Fruit fly (Drosophila melanogaster) whole organism, embryonic: ENCODE results near the gene CG32040.

ENCODE experiments used
- Aef1 ChIP-seq: fragments of 200-800 bp; sonication (Bioruptor generic); IDR thresholded peaks from 3 replicates; pipeline ENCODE4 v1.3.6; 2022; ENCODE audit warnings: missing biosample characterization, missing genetic modification characterization
- Atf3 ChIP-seq: fragments of 200-800 bp; sonication (Bioruptor generic); optimal IDR thresholded peaks from 3 replicates; lab custom pipeline; 2016; ENCODE audit warnings: missing biosample characterization, missing genetic modification characterization
- Atf6 ChIP-seq: fragments of 200-800 bp; sonication (Bioruptor generic); IDR thresholded peaks from 2 replicates; pipeline ENCODE4 v1.3.6; 2022; ENCODE audit warnings: missing biosample characterization, missing genetic modification characterization
- BEAF-32 ChIP-seq: fragments of 200-800 bp; sonication (Bioruptor generic); optimal IDR thresholded peaks from 3 replicates; lab custom pipeline; 2017; ENCODE audit warnings: missing biosample characterization, missing genetic modification characterization, mild to moderate bottlenecking, moderate library complexity, missing genetic modification reagents
- Bdp1 ChIP-seq: fragments of 200-800 bp; sonication (Bioruptor generic); optimal IDR thresholded peaks from 3 replicates; lab custom pipeline; 2016; ENCODE audit warnings: missing biosample characterization, missing genetic modification characterization
- Bteb2 ChIP-seq: fragments of 200-800 bp; sonication (Bioruptor generic); optimal IDR thresholded peaks from 2 replicates; lab custom pipeline; 2016; ENCODE audit warnings: missing biosample characterization, missing genetic modification characterization
- CG10274 ChIP-seq: fragments of 200-800 bp; sonication (Bioruptor generic); optimal IDR thresholded peaks from 3 replicates; lab custom pipeline; 2017; ENCODE audit warnings: missing biosample characterization, mild to moderate bottlenecking, missing genetic modification characterization
- CG11696 ChIP-seq: fragments of 200-800 bp; sonication (Bioruptor generic); IDR thresholded peaks from 2 replicates; pipeline ENCODE4 v1.3.6; 2022; ENCODE audit warnings: missing biosample characterization, missing genetic modification characterization
- CG14667 ChIP-seq: fragments of 200-800 bp; sonication (Bioruptor generic); IDR thresholded peaks from 2 replicates; pipeline ENCODE4 v1.3.6; 2022; ENCODE audit warnings: missing biosample characterization, missing genetic modification characterization
- CG15696 ChIP-seq: fragments of 200-800 bp; sonication (Bioruptor generic); optimal IDR thresholded peaks from 2 replicates; lab custom pipeline; 2019; ENCODE audit warnings: missing biosample characterization, mild to moderate bottlenecking, missing genetic modification characterization, moderate library complexity
- CG18619 ChIP-seq: fragments of 200-800 bp; sonication (Bioruptor generic); optimal IDR thresholded peaks from 3 replicates; lab custom pipeline; 2017; ENCODE audit warnings: missing biosample characterization, mild to moderate bottlenecking, missing genetic modification characterization
- CG30020 ChIP-seq: fragments of 200-800 bp; optimal IDR thresholded peaks from 2 replicates; lab custom pipeline; 2019; ENCODE audit warnings: missing biosample characterization, mild to moderate bottlenecking, missing genetic modification characterization, moderate library complexity
- CG31224 ChIP-seq: fragments of 200-800 bp; sonication (Bioruptor generic); IDR thresholded peaks from 2 replicates; pipeline ENCODE4 v1.3.6; 2022; ENCODE audit warnings: missing biosample characterization, missing genetic modification characterization
- CG33213 ChIP-seq: fragments of 200-800 bp; sonication (Bioruptor generic); optimal IDR thresholded peaks from 3 replicates; lab custom pipeline; 2016; ENCODE audit warnings: missing biosample characterization, missing genetic modification characterization
- CG33557 ChIP-seq: fragments of 200-800 bp; sonication (Bioruptor generic); optimal IDR thresholded peaks from 2 replicates; lab custom pipeline; 2019; ENCODE audit warnings: missing biosample characterization, mild to moderate bottlenecking, missing genetic modification characterization, moderate library complexity
- CG34422 ChIP-seq: fragments of 200-800 bp; sonication (Bioruptor generic); IDR thresholded peaks from 3 replicates; pipeline ENCODE4 v1.3.6; 2022; ENCODE audit warnings: missing biosample characterization, missing genetic modification characterization
- CG42726 ChIP-seq: fragments of 200-800 bp; sonication (Bioruptor generic); IDR thresholded peaks from 2 replicates; pipeline ENCODE4 v1.3.6; 2022; ENCODE audit warnings: missing biosample characterization, missing genetic modification characterization; ENCODE audit not compliant: partially characterized antibody
- CG4820 ChIP-seq: fragments of 200-800 bp; sonication (Bioruptor generic); optimal IDR thresholded peaks from 3 replicates; lab custom pipeline; 2016; ENCODE audit warnings: missing biosample characterization, missing genetic modification characterization
- CG6813 ChIP-seq: fragments of 200-800 bp; sonication (Bioruptor generic); optimal IDR thresholded peaks from 2 replicates; lab custom pipeline; 2017; ENCODE audit warnings: missing biosample characterization, missing genetic modification characterization, mild to moderate bottlenecking, moderate library complexity, missing genetic modification reagents
- CG7745 ChIP-seq: fragments of 200-800 bp; sonication (Bioruptor generic); optimal IDR thresholded peaks from 2 replicates; lab custom pipeline; 2018; ENCODE audit warnings: missing biosample characterization, mild to moderate bottlenecking, missing genetic modification characterization, moderate library complexity
- CG8281 ChIP-seq: fragments of 200-800 bp; sonication (Bioruptor generic); optimal IDR thresholded peaks from 2 replicates; lab custom pipeline; 2018; ENCODE audit warnings: missing biosample characterization, mild to moderate bottlenecking, missing genetic modification characterization, moderate library complexity
- CG8924 ChIP-seq: fragments of 200-800 bp; optimal IDR thresholded peaks from 3 replicates; lab custom pipeline; 2019; ENCODE audit warnings: missing biosample characterization, mild to moderate bottlenecking, missing genetic modification characterization, moderate library complexity
- CG9797 ChIP-seq: fragments of 200-800 bp; sonication (Bioruptor generic); optimal IDR thresholded peaks from 3 replicates; lab custom pipeline; 2018; ENCODE audit warnings: missing biosample characterization, mild to moderate bottlenecking, missing genetic modification characterization
- CG9817 ChIP-seq: fragments of 200-800 bp; sonication (Bioruptor generic); optimal IDR thresholded peaks from 2 replicates; lab custom pipeline; 2018; ENCODE audit warnings: missing biosample characterization, mild to moderate bottlenecking, missing genetic modification characterization, moderate library complexity
- CTCF ChIP-seq: fragments of 200-800 bp; sonication (Bioruptor generic); optimal IDR thresholded peaks from 2 replicates; lab custom pipeline; 2017; ENCODE audit warnings: missing biosample characterization, mild to moderate bottlenecking, missing genetic modification characterization, moderate library complexity
- Dfd ChIP-seq, 2 experiments: fragments of >200 bp; optimal IDR thresholded peaks; 2 replicates each; lab custom pipeline; 2017; ENCODE audit warnings: missing biosample characterization in 2 of 2, missing genetic modification characterization in 2 of 2
- Dref ChIP-seq: fragments of 200-800 bp; sonication (Bioruptor generic); IDR thresholded peaks from 2 replicates; pipeline ENCODE4 v1.3.6; 2022; ENCODE audit warnings: missing biosample characterization, missing genetic modification characterization
- Lhr ChIP-seq: fragments of 200-800 bp; sonication (Bioruptor generic); optimal IDR thresholded peaks from 3 replicates; lab custom pipeline; 2017; ENCODE audit warnings: mild to moderate bottlenecking, missing biosample characterization, missing genetic modification reagents, missing genetic modification characterization
- MESR4 ChIP-seq: fragments of 200-800 bp; sonication (Bioruptor generic); optimal IDR thresholded peaks from 2 replicates; lab custom pipeline; 2018; ENCODE audit warnings: missing biosample characterization, mild to moderate bottlenecking, missing genetic modification characterization, moderate library complexity
- Trl ChIP-seq, 3 experiments: fragments of >200 bp in 2 of 3; fragments of 200-800 bp in 1 of 3; sonication (Bioruptor generic) in 1 of 3; optimal IDR thresholded peaks; 2 replicates in 1 of 3; 3 replicates in 2 of 3; lab custom pipeline; 2016 to 2017; ENCODE audit warnings: missing biosample characterization in 1 of 3, missing genetic modification characterization in 1 of 3
- Usf ChIP-seq: fragments of 200-800 bp; sonication (Bioruptor generic); optimal IDR thresholded peaks from 2 replicates; lab custom pipeline; 2017; ENCODE audit warnings: missing genotype, missing biosample characterization, missing genetic modification characterization
- Xrp1 ChIP-seq: fragments of 200-800 bp; sonication (Bioruptor generic); IDR thresholded peaks from 2 replicates; pipeline ENCODE4 v1.3.6; 2022; ENCODE audit warnings: missing biosample characterization, missing genetic modification characterization
- abd-A ChIP-seq: fragments of 200-800 bp; sonication (Bioruptor generic); optimal IDR thresholded peaks from 3 replicates; lab custom pipeline; 2019; ENCODE audit warnings: missing biosample characterization, mild to moderate bottlenecking, missing genetic modification characterization, moderate library complexity
- ac ChIP-seq: fragments of 200-800 bp; sonication (Bioruptor generic); optimal IDR thresholded peaks from 3 replicates; lab custom pipeline; 2017; ENCODE audit warnings: missing biosample characterization, mild to moderate bottlenecking, missing genetic modification characterization
- ap ChIP-seq: fragments of 200-800 bp; sonication (Bioruptor generic); IDR thresholded peaks from 2 replicates; pipeline ENCODE4 v1.3.6; 2022; ENCODE audit warnings: missing biosample characterization, missing genetic modification characterization
- bab2 ChIP-seq: fragments of 200-800 bp; sonication (Bioruptor generic); optimal IDR thresholded peaks from 2 replicates; lab custom pipeline; 2016; ENCODE audit warnings: missing biosample characterization, missing genetic modification characterization
- chinmo ChIP-seq: fragments of 200-800 bp; sonication (Bioruptor generic); IDR thresholded peaks from 4 replicates; pipeline ENCODE4 v1.3.6; 2022; ENCODE audit warnings: missing biosample characterization, missing genetic modification characterization; ENCODE audit not compliant: partially characterized antibody
- crc ChIP-seq: fragments of 200-800 bp; sonication (Bioruptor generic); optimal IDR thresholded peaks from 2 replicates; lab custom pipeline; 2016; ENCODE audit warnings: missing biosample characterization, missing genetic modification characterization
- crol ChIP-seq: fragments of 200-800 bp; sonication (Bioruptor generic); IDR thresholded peaks from 2 replicates; pipeline ENCODE4 v1.3.6; 2022; ENCODE audit warnings: missing biosample characterization, missing genetic modification characterization
- dati ChIP-seq: fragments of 200-800 bp; sonication (Bioruptor generic); IDR thresholded peaks from 2 replicates; pipeline ENCODE4 v1.3.6; 2022; ENCODE audit warnings: missing biosample characterization, missing genetic modification characterization
- disco-r ChIP-seq: fragments of 200-800 bp; sonication (Bioruptor generic); optimal IDR thresholded peaks from 2 replicates; lab custom pipeline; 2016; ENCODE audit warnings: missing biosample characterization, missing genetic modification characterization
- exex ChIP-seq: fragments of 200-800 bp; sonication (Bioruptor generic); optimal IDR thresholded peaks from 4 replicates; lab custom pipeline; 2018; ENCODE audit warnings: missing biosample characterization, mild to moderate bottlenecking, missing genetic modification characterization, moderate library complexity
- ftz-f1 ChIP-seq: fragments of 200-800 bp; sonication (Bioruptor generic); optimal IDR thresholded peaks from 2 replicates; lab custom pipeline; 2016; ENCODE audit warnings: missing biosample characterization, missing genetic modification characterization
- klu ChIP-seq: fragments of 200-800 bp; sonication (Bioruptor generic); IDR thresholded peaks from 2 replicates; pipeline ENCODE4 v1.3.6; 2022; ENCODE audit warnings: missing biosample characterization, missing genetic modification characterization
- lilli ChIP-seq: fragments of 200-800 bp; sonication (Bioruptor generic); optimal IDR thresholded peaks from 3 replicates; lab custom pipeline; 2016; ENCODE audit warnings: missing biosample characterization, missing genetic modification characterization
- odd ChIP-seq: fragments of 200-800 bp; sonication (Bioruptor generic); optimal IDR thresholded peaks from 2 replicates; lab custom pipeline; 2017; ENCODE audit warnings: missing biosample characterization, mild to moderate bottlenecking, missing genetic modification characterization
- ro ChIP-seq: fragments of 200-800 bp; sonication (Bioruptor generic); IDR thresholded peaks from 2 replicates; pipeline ENCODE4 v1.3.6; 2022; ENCODE audit warnings: missing biosample characterization, missing genetic modification characterization
- tgo ChIP-seq: fragments of 200-800 bp; sonication (Bioruptor generic); IDR thresholded peaks from 3 replicates; pipeline ENCODE4 v1.3.6; 2022; ENCODE audit warnings: missing biosample characterization, missing genetic modification characterization
- vfl ChIP-seq: fragments of 200-800 bp; sonication (Bioruptor generic); optimal IDR thresholded peaks from 2 replicates; lab custom pipeline; 2016; ENCODE audit warnings: missing biosample characterization, missing genetic modification characterization
- wor ChIP-seq: fragments of 200-800 bp; sonication (Bioruptor generic); IDR thresholded peaks from 2 replicates; pipeline ENCODE4 v1.3.6; 2022; ENCODE audit warnings: missing biosample characterization, missing genetic modification characterization

Gene CG32040

dm6 chr3L:9357830-9358712 lies 4.2 kb downstream of the CG32040 start (continued):
- TF ChIP-seq ftz-f1 (GFP tag; lab: Kevin White, UChicago) (no peak), vfl (GFP tag; lab: Kevin White, UChicago) (no peak), exex (tag; lab: Kevin White, UChicago) (peak; percentile 22), CG15696 (tag; lab: Kevin White, UChicago) (no peak), CG11696 (GFP tag; lab: Robert Waterston, UW) (no peak), CG34422 (GFP tag; lab: Robert Waterston, UW) (no peak), tgo (no peak), CG8924 (peak; percentile 5), crc (GFP tag; lab: Kevin White, UChicago) (no peak), bab2 (GFP tag; lab: Kevin White, UChicago) (no peak), CG8281 (tag; lab: Kevin White, UChicago) (no peak), CG10274 (GFP tag; lab: Kevin White, UChicago) (no peak), Dref (GFP tag; lab: Robert Waterston, UW) (no peak), ro (GFP tag; lab: Robert Waterston, UW) (no peak), Lhr (GFP tag; lab: Kevin White, UChicago) (no peak), CG30020 (tag; lab: Kevin White, UChicago) (no peak), Bteb2 (GFP tag; lab: Kevin White, UChicago) (no peak), CG18619 (GFP tag; lab: Kevin White, UChicago) (no peak), CG7745 (tag; lab: Kevin White, UChicago) (no peak), klu (no peak), Atf6 (GFP tag; lab: Robert Waterston, UW) (no peak), wor (GFP tag; lab: Robert Waterston, UW) (no peak), CG9817 (tag; lab: Kevin White, UChicago) (no peak), crol (GFP tag; lab: Robert Waterston, UW) (peak; percentile 93), CTCF (GFP tag; lab: Kevin White, UChicago) (no peak), odd (GFP tag; lab: Kevin White, UChicago) (no peak), CG14667 (GFP tag; lab: Robert Waterston, UW) (no peak), Bdp1 (GFP tag; lab: Kevin White, UChicago) (no peak), Dfd (GFP tag; optimal IDR thresholded peaks at IDR 0.05; lab: Kevin White, UChicago) (no peak), ap (no peak), CG4820 (GFP tag; lab: Kevin White, UChicago) (no peak), Xrp1 (GFP tag; lab: Robert Waterston, UW) (no peak), dati (GFP tag; lab: Robert Waterston, UW) (no peak), ac (no peak), chinmo (peak; percentile 72; the same call in 2 of the 4 replicates), CG31224 (GFP tag; lab: Robert Waterston, UW) (no peak), CG42726 (GFP tag; lab: Robert Waterston, UW) (no peak), CG6813 (GFP tag; lab: Kevin White, UChicago) (no peak), BEAF-32 (GFP tag; lab: Kevin White, UChicago) (no peak), abd-A (tag; lab: Kevin White, UChicago) (no peak), CG33557 (GFP tag; lab: Kevin White, UChicago) (no peak), CG9797 (no peak), Usf (no peak), Trl (optimal IDR thresholded peaks at IDR 0.05; lab: Kevin White, UChicago) (peak in 1 of 2 experiments; percentile 25), Trl (GFP tag; optimal IDR thresholded peaks at IDR 0.05; lab: Kevin White, UChicago) (no peak), CG33213 (no peak), MESR4 (GFP tag; lab: Kevin White, UChicago) (no peak), lilli (no peak), Atf3 (GFP tag; lab: Kevin White, UChicago) (no peak), Aef1 (GFP tag; lab: Robert Waterston, UW) (peak; percentile 9; the same call in 1 of the 3 replicates), disco-r (no peak)
